Fruit fly (Drosophila melanogaster) whole organism, prepupa: ENCODE data around the gene Alg12.

Experiments used
- CG10631 ChIP-seq: fragments of 200-800 bp; sonication (Bioruptor generic); optimal IDR thresholded peaks from 2 replicates; lab custom pipeline; 2016; ENCODE audit warnings: missing biosample characterization, missing genetic modification characterization
- CG15336 ChIP-seq: fragments of 200-800 bp; sonication (Bioruptor generic); IDR thresholded peaks from 2 replicates; pipeline ENCODE4 v1.3.6; 2022; ENCODE audit warnings: missing biosample characterization, missing genetic modification characterization
- CG32006 ChIP-seq: fragments of 200-800 bp; sonication (Bioruptor generic); optimal IDR thresholded peaks from 3 replicates; lab custom pipeline; 2017; ENCODE audit warnings: missing biosample characterization, mild to moderate bottlenecking, missing genetic modification characterization
- CG3919 ChIP-seq: fragments of 200-800 bp; sonication (Bioruptor generic); optimal IDR thresholded peaks from 3 replicates; lab custom pipeline; 2016; ENCODE audit warnings: missing biosample characterization, missing genetic modification characterization
- CG6276 ChIP-seq: fragments of 200-800 bp; sonication (Bioruptor generic); optimal IDR thresholded peaks from 2 replicates; lab custom pipeline; 2017; ENCODE audit warnings: missing biosample characterization, mild to moderate bottlenecking, missing genetic modification characterization
- CG7368 ChIP-seq: fragments of 200-800 bp; sonication (Bioruptor generic); optimal IDR thresholded peaks from 3 replicates; lab custom pipeline; 2016; ENCODE audit warnings: missing biosample characterization, missing genetic modification characterization
- CG8119 ChIP-seq: fragments of 200-800 bp; sonication (Bioruptor generic); IDR thresholded peaks from 3 replicates; pipeline ENCODE4 v1.3.6; 2022; ENCODE audit warnings: missing biosample characterization, missing genetic modification characterization
- Eip93F ChIP-seq: fragments of 200-800 bp; sonication (Bioruptor generic); optimal IDR thresholded peaks from 2 replicates; lab custom pipeline; 2016; ENCODE audit warnings: missing biosample characterization, mild to moderate bottlenecking, missing genetic modification characterization
- Gug ChIP-seq: fragments of 200-800 bp; sonication (Bioruptor generic); IDR thresholded peaks from 2 replicates; pipeline ENCODE4 v1.3.6; 2022; ENCODE audit warnings: missing biosample characterization, missing genetic modification characterization
- Hr38 ChIP-seq: sonication (Bioruptor generic); optimal IDR thresholded peaks from 2 replicates; lab custom pipeline; 2016; ENCODE audit warnings: missing biosample characterization, missing genetic modification characterization
- Smox ChIP-seq: fragments of 200-800 bp; sonication (Bioruptor generic); optimal IDR thresholded peaks from 3 replicates; lab custom pipeline; 2016; ENCODE audit warnings: missing biosample characterization, missing genetic modification characterization
- Sox15 ChIP-seq: fragments of 200-800 bp; sonication (Bioruptor generic); optimal IDR thresholded peaks from 3 replicates; lab custom pipeline; 2016; ENCODE audit warnings: missing biosample characterization, missing genetic modification characterization
- cyc ChIP-seq: fragments of 200-800 bp; sonication (Bioruptor generic); optimal IDR thresholded peaks from 3 replicates; lab custom pipeline; 2016; ENCODE audit warnings: missing biosample characterization, missing genetic modification characterization
- dsx ChIP-seq: fragments of 200-800 bp; optimal IDR thresholded peaks from 3 replicates; lab custom pipeline; 2019; ENCODE audit warnings: missing biosample characterization, mild to moderate bottlenecking, missing genetic modification characterization, moderate library complexity; ENCODE audit not compliant: poor library complexity, severe bottlenecking
- fd59A ChIP-seq: fragments of 200-800 bp; sonication (Bioruptor generic); optimal IDR thresholded peaks from 2 replicates; lab custom pipeline; 2017; ENCODE audit warnings: missing biosample characterization, mild to moderate bottlenecking, missing genetic modification characterization, missing genetic modification reagents
- fd85E ChIP-seq: fragments of 200-800 bp; sonication (Bioruptor generic); optimal IDR thresholded peaks from 3 replicates; lab custom pipeline; 2016; ENCODE audit warnings: missing biosample characterization, missing genetic modification characterization
- net ChIP-seq: fragments of 200-800 bp; sonication (Bioruptor generic); optimal IDR thresholded peaks from 3 replicates; lab custom pipeline; 2016; ENCODE audit warnings: missing biosample characterization, missing genetic modification characterization
- svp ChIP-seq: fragments of 200-800 bp; sonication (Bioruptor generic); peaks from one replicate; lab custom pipeline; 2016; ENCODE audit warnings: missing biosample characterization, missing genetic modification characterization

Gene Alg12

DNA sequence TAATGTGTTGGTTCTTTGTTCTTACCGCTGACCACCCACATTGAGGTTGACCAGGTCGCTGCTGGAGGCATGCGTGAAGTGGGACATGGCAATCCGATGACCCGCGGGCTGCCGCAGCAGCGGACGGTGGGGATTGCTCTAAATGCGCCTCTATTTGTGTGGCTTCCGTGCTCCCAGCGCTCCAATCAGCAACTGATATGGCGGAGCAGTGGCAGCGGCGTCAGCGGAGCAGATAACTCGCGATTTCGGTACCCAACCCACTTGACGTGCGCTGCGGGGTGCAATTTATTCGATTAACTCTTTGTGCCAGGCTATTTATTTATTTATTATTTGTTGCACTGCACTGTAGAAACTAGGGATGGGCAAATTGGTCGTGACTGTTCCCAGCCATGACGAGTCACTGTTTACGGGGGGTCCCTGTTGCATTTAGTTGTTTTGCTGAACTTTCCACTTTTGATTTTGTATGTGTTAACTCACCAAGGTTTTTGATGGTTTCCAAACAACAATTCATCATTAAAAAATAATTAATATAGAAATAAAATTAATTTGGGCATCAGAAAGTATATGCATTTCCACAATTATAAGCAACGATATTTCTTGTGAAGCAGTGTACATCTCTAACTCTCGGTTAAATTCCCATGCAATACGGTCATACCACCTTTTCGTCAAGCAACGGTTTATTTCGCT lies 44.5 kb downstream of the Alg12 start, which contains the start of the genes CG9467 and CG8526 (continued):
- TF ChIP-seq cyc (GFP tag; lab: Kevin White, UChicago) (peak; percentile 61), CG10631 (no peak), fd59A (GFP tag; lab: Kevin White, UChicago) (no peak), svp (peak; percentile 97), Eip93F (GFP tag; lab: Kevin White, UChicago) (peak; percentile 48), Hr38 (GFP tag; lab: Kevin White, UChicago) (no peak), CG7368 (GFP tag; lab: Kevin White, UChicago) (no peak), Sox15 (GFP tag; lab: Kevin White, UChicago) (peak; percentile 58), CG3919 (GFP tag; lab: Kevin White, UChicago) (no peak), CG32006 (GFP tag; lab: Kevin White, UChicago) (no peak), Smox (no peak), CG8119 (GFP tag; lab: Robert Waterston, UW) (no peak), fd85E (GFP tag; lab: Kevin White, UChicago) (no peak), CG15336 (0 out of 2 replicates have a peak, but pooled peaks have one; percentile 23), CG6276 (no peak), Gug (GFP tag; lab: Robert Waterston, UW) (no peak), net (no peak), dsx (GFP tag; lab: Kevin White, UChicago) (peak; percentile 65)
